Fruit fly (Drosophila melanogaster) whole organism, embryonic: ENCODE measurements around the gene BRWD3.

Source experiments
- Bdp1 ChIP-seq: fragments of 200-800 bp; sonication (Bioruptor generic); optimal IDR thresholded peaks from 3 replicates; lab custom pipeline; 2016; ENCODE audit warnings: missing biosample characterization, missing genetic modification characterization
- Bgb ChIP-seq: fragments of 200-800 bp; sonication (Bioruptor generic); IDR thresholded peaks from 2 replicates; pipeline ENCODE4 v1.3.6; 2022; ENCODE audit warnings: missing biosample characterization, missing genetic modification characterization; ENCODE audit not compliant: partially characterized antibody
- CG10321 ChIP-seq: fragments of 200-800 bp; sonication (Bioruptor generic); IDR thresholded peaks from 2 replicates; pipeline ENCODE4 v1.3.6; 2022; ENCODE audit warnings: missing biosample characterization, missing genetic modification characterization
- CG10366 ChIP-seq: fragments of 200-800 bp; sonication (Bioruptor generic); IDR thresholded peaks from 2 replicates; pipeline ENCODE4 v1.3.6; 2022; ENCODE audit warnings: missing biosample characterization, missing genetic modification characterization
- CG10431 ChIP-seq: fragments of 200-800 bp; sonication (Bioruptor generic); optimal IDR thresholded peaks from 3 replicates; lab custom pipeline; 2018; ENCODE audit warnings: missing biosample characterization, mild to moderate bottlenecking, missing genetic modification characterization
- CG10654 ChIP-seq: fragments of 200-800 bp; sonication (Bioruptor generic); optimal IDR thresholded peaks from 2 replicates; lab custom pipeline; 2016; ENCODE audit warnings: missing biosample characterization, missing genetic modification characterization
- CG11456 ChIP-seq: fragments of 200-800 bp; sonication (Bioruptor generic); IDR thresholded peaks from 3 replicates; pipeline ENCODE4 v1.3.6; 2022; ENCODE audit warnings: missing biosample characterization, missing genetic modification characterization
- CG11723 ChIP-seq: fragments of 200-800 bp; sonication (Bioruptor generic); optimal IDR thresholded peaks from 2 replicates; lab custom pipeline; 2017; ENCODE audit warnings: missing biosample characterization, mild to moderate bottlenecking, missing genetic modification characterization
- CG12219 ChIP-seq: fragments of 200-800 bp; sonication (Bioruptor generic); optimal IDR thresholded peaks from 3 replicates; lab custom pipeline; 2018; ENCODE audit warnings: missing biosample characterization, mild to moderate bottlenecking, missing genetic modification characterization
- CG14441 ChIP-seq: fragments of 200-800 bp; sonication (Bioruptor generic); IDR thresholded peaks from 2 replicates; pipeline ENCODE4 v1.3.6; 2022; ENCODE audit warnings: missing biosample characterization, missing genetic modification characterization
- CG14667 ChIP-seq: fragments of 200-800 bp; sonication (Bioruptor generic); IDR thresholded peaks from 2 replicates; pipeline ENCODE4 v1.3.6; 2022; ENCODE audit warnings: missing biosample characterization, missing genetic modification characterization
- CG17359 ChIP-seq: fragments of 200-800 bp; sonication (Bioruptor generic); optimal IDR thresholded peaks from 3 replicates; lab custom pipeline; 2018; ENCODE audit warnings: missing biosample characterization, mild to moderate bottlenecking, missing genetic modification characterization, moderate library complexity
- CG17385 ChIP-seq: fragments of 200-800 bp; sonication (Bioruptor generic); optimal IDR thresholded peaks from 3 replicates; lab custom pipeline; 2018; ENCODE audit warnings: missing biosample characterization, mild to moderate bottlenecking, missing genetic modification characterization
- CG17612 ChIP-seq: fragments of 200-800 bp; sonication (Bioruptor generic); IDR thresholded peaks from 2 replicates; pipeline ENCODE4 v1.3.6; 2022; ENCODE audit warnings: missing biosample characterization, missing genetic modification characterization
- CG1792 ChIP-seq: fragments of 200-800 bp; sonication (Bioruptor generic); optimal IDR thresholded peaks from 2 replicates; lab custom pipeline; 2016; ENCODE audit warnings: missing biosample characterization, missing genetic modification characterization
- CG3281 ChIP-seq: fragments of 200-800 bp; sonication (Bioruptor generic); optimal IDR thresholded peaks from 3 replicates; lab custom pipeline; 2017; ENCODE audit warnings: missing biosample characterization, mild to moderate bottlenecking, missing genetic modification characterization
- CG4404 ChIP-seq: fragments of 200-800 bp; sonication (Bioruptor generic); IDR thresholded peaks from 2 replicates; pipeline ENCODE4 v1.3.6; 2022; ENCODE audit warnings: missing biosample characterization, missing genetic modification characterization
- CG4854 ChIP-seq: fragments of 200-800 bp; sonication (Bioruptor generic); optimal IDR thresholded peaks from 2 replicates; lab custom pipeline; 2016; ENCODE audit warnings: missing biosample characterization, missing genetic modification characterization, inconsistent platforms
- CG7357 ChIP-seq: fragments of 200-800 bp; sonication (Bioruptor generic); IDR thresholded peaks from 3 replicates; pipeline ENCODE4 v1.3.6; 2022; ENCODE audit warnings: missing biosample characterization, missing genetic modification characterization
- CG7745 ChIP-seq: fragments of 200-800 bp; sonication (Bioruptor generic); optimal IDR thresholded peaks from 2 replicates; lab custom pipeline; 2018; ENCODE audit warnings: missing biosample characterization, mild to moderate bottlenecking, missing genetic modification characterization, moderate library complexity
- CG7839 ChIP-seq: fragments of 200-800 bp; sonication (Bioruptor generic); optimal IDR thresholded peaks from 3 replicates; lab custom pipeline; 2018; ENCODE audit warnings: missing biosample characterization, mild to moderate bottlenecking, missing genetic modification characterization, moderate library complexity
- CG8089 ChIP-seq: fragments of 200-800 bp; sonication (Bioruptor generic); optimal IDR thresholded peaks from 3 replicates; lab custom pipeline; 2016; ENCODE audit warnings: missing biosample characterization, missing genetic modification characterization
- CG8765 ChIP-seq: fragments of 200-800 bp; sonication (Bioruptor generic); IDR thresholded peaks from 2 replicates; pipeline ENCODE4 v1.3.6; 2022; ENCODE audit warnings: missing biosample characterization, missing genetic modification characterization
- CG8924 ChIP-seq: fragments of 200-800 bp; optimal IDR thresholded peaks from 3 replicates; lab custom pipeline; 2019; ENCODE audit warnings: missing biosample characterization, mild to moderate bottlenecking, missing genetic modification characterization, moderate library complexity
- CG9817 ChIP-seq: fragments of 200-800 bp; sonication (Bioruptor generic); optimal IDR thresholded peaks from 2 replicates; lab custom pipeline; 2018; ENCODE audit warnings: missing biosample characterization, mild to moderate bottlenecking, missing genetic modification characterization, moderate library complexity
- D19B ChIP-seq: fragments of 200-800 bp; sonication (Bioruptor generic); optimal IDR thresholded peaks from 2 replicates; lab custom pipeline; 2017; ENCODE audit warnings: missing biosample characterization, mild to moderate bottlenecking, missing genetic modification characterization
- Deaf1 ChIP-seq: fragments of 200-800 bp; optimal IDR thresholded peaks from 3 replicates; lab custom pipeline; 2019; ENCODE audit warnings: missing biosample characterization, mild to moderate bottlenecking, missing genetic modification characterization, moderate library complexity
- Dll ChIP-seq: fragments of 200-800 bp; sonication (Bioruptor generic); IDR thresholded peaks from 4 replicates; pipeline ENCODE4 v1.3.6; 2022; ENCODE audit warnings: missing biosample characterization, missing genetic modification characterization; ENCODE audit not compliant: partially characterized antibody
- Ets65A ChIP-seq: fragments of 200-800 bp; sonication (Bioruptor generic); peaks from one replicate; lab custom pipeline; 2016; ENCODE audit warnings: missing biosample characterization, missing genetic modification characterization
- HmgD ChIP-seq: fragments of 200-800 bp; sonication (Bioruptor generic); optimal IDR thresholded peaks from 3 replicates; lab custom pipeline; 2016; ENCODE audit warnings: missing biosample characterization, missing genetic modification characterization
- Max ChIP-seq: fragments of 200-800 bp; sonication (Bioruptor generic); optimal IDR thresholded peaks from 2 replicates; lab custom pipeline; 2016; ENCODE audit warnings: missing biosample characterization, mild to moderate bottlenecking, missing genetic modification characterization
- Neu2 ChIP-seq: fragments of 200-800 bp; sonication (Bioruptor generic); optimal IDR thresholded peaks from 3 replicates; lab custom pipeline; 2016; ENCODE audit warnings: missing biosample characterization, missing genetic modification characterization, borderline replicate concordance
- Ravus ChIP-seq: fragments of 200-800 bp; sonication (Bioruptor generic); IDR thresholded peaks from 2 replicates; pipeline ENCODE4 v1.3.6; 2022; ENCODE audit warnings: missing biosample characterization, missing genetic modification characterization
- Spps ChIP-seq: fragments of 200-800 bp; sonication (Bioruptor generic); optimal IDR thresholded peaks from 2 replicates; lab custom pipeline; 2018; ENCODE audit warnings: missing biosample characterization, mild to moderate bottlenecking, missing genetic modification characterization
- dan ChIP-seq: fragments of 200-800 bp; sonication (Bioruptor generic); IDR thresholded peaks from 2 replicates; pipeline ENCODE4 v1.3.6; 2022; ENCODE audit warnings: missing biosample characterization, missing genetic modification characterization
- emc ChIP-seq: fragments of 200-800 bp; sonication (Bioruptor generic); optimal IDR thresholded peaks from 2 replicates; lab custom pipeline; 2016; ENCODE audit warnings: missing biosample characterization, missing genetic modification characterization
- eyg ChIP-seq: fragments of 200-800 bp; sonication (Bioruptor generic); optimal IDR thresholded peaks from 3 replicates; lab custom pipeline; 2016; ENCODE audit warnings: missing biosample characterization, missing genetic modification characterization
- fd102C ChIP-seq: fragments of 200-800 bp; sonication (Bioruptor generic); optimal IDR thresholded peaks from 2 replicates; lab custom pipeline; 2018; ENCODE audit warnings: missing biosample characterization, mild to moderate bottlenecking, missing genetic modification characterization, moderate library complexity
- h ChIP-seq: fragments of >200 bp; optimal IDR thresholded peaks from 2 replicates; lab custom pipeline; 2017
- hb ChIP-seq: fragments of 200-800 bp; sonication (Bioruptor generic); IDR thresholded peaks from 3 replicates; pipeline ENCODE4 v1.3.6; 2022; ENCODE audit warnings: missing biosample characterization, missing genetic modification characterization; ENCODE audit not compliant: partially characterized antibody
- hkb ChIP-seq, 2 experiments: fragments of 200-800 bp in 1 of 2; fragments of >200 bp in 1 of 2; sonication (Bioruptor generic) in 1 of 2; IDR thresholded peaks in 1 of 2; optimal IDR thresholded peaks in 1 of 2; 2 replicates each; pipeline versions ENCODE4 v1.3.6 to Lab custom; 2017 to 2022; ENCODE audit warnings: missing biosample characterization in 1 of 2, missing genetic modification characterization in 1 of 2
- knrl ChIP-seq: fragments of 200-800 bp; sonication (Bioruptor generic); IDR thresholded peaks from 3 replicates; pipeline ENCODE4 v1.3.6; 2022; ENCODE audit warnings: missing biosample characterization, missing genetic modification characterization; ENCODE audit not compliant: partially characterized antibody
- onecut ChIP-seq: fragments of 200-800 bp; sonication (Bioruptor generic); IDR thresholded peaks from 2 replicates; pipeline ENCODE4 v1.3.6; 2022; ENCODE audit warnings: missing biosample characterization, missing genetic modification characterization
- psq ChIP-seq: fragments of 200-800 bp; sonication (Bioruptor generic); optimal IDR thresholded peaks from 2 replicates; lab custom pipeline; 2017; ENCODE audit warnings: missing biosample characterization, missing genetic modification characterization
- pzg ChIP-seq: fragments of 200-800 bp; sonication (Bioruptor generic); optimal IDR thresholded peaks from 3 replicates; lab custom pipeline; 2018; ENCODE audit warnings: missing biosample characterization, mild to moderate bottlenecking, missing genetic modification characterization, moderate library complexity
- salm ChIP-seq: fragments of 200-800 bp; sonication (Bioruptor generic); optimal IDR thresholded peaks from 2 replicates; lab custom pipeline; 2018; ENCODE audit warnings: missing biosample characterization, mild to moderate bottlenecking, missing genetic modification characterization
- tap ChIP-seq: fragments of 200-800 bp; optimal IDR thresholded peaks from 3 replicates; lab custom pipeline; 2019; ENCODE audit warnings: missing biosample characterization, mild to moderate bottlenecking, missing genetic modification characterization, moderate library complexity
- tll ChIP-seq, 2 experiments: fragments of 200-800 bp in 1 of 2; fragments of >200 bp in 1 of 2; sonication (Bioruptor generic) in 1 of 2; optimal IDR thresholded peaks; 2 replicates each; lab custom pipeline; 2017 to 2019; ENCODE audit warnings: missing biosample characterization in 2 of 2, missing genetic modification characterization in 2 of 2, mild to moderate bottlenecking in 1 of 2, moderate library complexity in 1 of 2
- wek ChIP-seq: fragments of 200-800 bp; sonication (Bioruptor generic); optimal IDR thresholded peaks from 3 replicates; lab custom pipeline; 2018; ENCODE audit warnings: missing biosample characterization, mild to moderate bottlenecking, missing genetic modification characterization, moderate library complexity

BRWD3 gene

dm6 chr3R:24270578-24270977 is 48.2 kb upstream of the BRWD3 start:
- TF ChIP-seq Deaf1 (no peak), tll (GFP tag; optimal IDR thresholded peaks at IDR 0.05; lab: Kevin White, UChicago) (peak in 1 of 2 experiments; percentile 30), hkb (optimal IDR thresholded peaks at IDR 0.05; lab: Kevin White, UChicago) (peak; percentile 9), hkb (GFP tag; IDR thresholded peaks at IDR 0.05; lab: Robert Waterston, UW) (no peak)
- TF ChIP-seq, all 482 proteins: peak for 2

dm6 chr3R:24271071-24271470 is 47.7 kb upstream of the BRWD3 start, which contains the start of gene jar:
jar (minus strand) TSS chr3R:24271233.
- TF ChIP-seq CG10366 (GFP tag; lab: Robert Waterston, UW) (peak; percentile 40), CG10654 (no peak), hb (GFP tag; lab: Robert Waterston, UW) (peak; percentile 70), eyg (GFP tag; lab: Kevin White, UChicago) (no peak), emc (GFP tag; lab: Kevin White, UChicago) (no peak), CG8089 (no peak), Neu2 (GFP tag; lab: Kevin White, UChicago) (no peak), CG17612 (GFP tag; lab: Robert Waterston, UW) (no peak), dan (GFP tag; lab: Robert Waterston, UW) (no peak), Max (no peak), onecut (GFP tag; lab: Robert Waterston, UW) (no peak), fd102C (peak; percentile 21), pzg (GFP tag; lab: Kevin White, UChicago) (peak; percentile 97), CG8765 (GFP tag; lab: Robert Waterston, UW) (peak; percentile 40; the same call in 1 of the 2 replicates), CG11723 (GFP tag; lab: Kevin White, UChicago) (no peak), CG7745 (peak; percentile 11), CG7357 (no peak), CG11456 (GFP tag; lab: Robert Waterston, UW) (no peak), CG14441 (GFP tag; lab: Robert Waterston, UW) (no peak), Ravus (GFP tag; lab: Robert Waterston, UW) (no peak), CG4404 (GFP tag; lab: Robert Waterston, UW) (no peak), psq (GFP tag; lab: Kevin White, UChicago) (no peak), tap (no peak), CG14667 (GFP tag; lab: Robert Waterston, UW) (no peak), CG9817 (tag; lab: Kevin White, UChicago) (no peak), CG1792 (GFP tag; lab: Kevin White, UChicago) (no peak), Bdp1 (GFP tag; lab: Kevin White, UChicago) (peak; percentile 64), CG8924 (peak; percentile 39), D19B (GFP tag; lab: Kevin White, UChicago) (no peak), wek (GFP tag; lab: Kevin White, UChicago) (peak; percentile 65), CG10321 (no peak), Ets65A (GFP tag; lab: Kevin White, UChicago) (peak; percentile 79), knrl (GFP tag; lab: Robert Waterston, UW) (peak; percentile 88), CG12219 (GFP tag; lab: Kevin White, UChicago) (no peak), HmgD (GFP tag; lab: Kevin White, UChicago) (peak; percentile 28), CG4854 (no peak), Spps (tag; lab: Kevin White, UChicago) (no peak), CG10431 (GFP tag; lab: Kevin White, UChicago) (peak; percentile 42), CG7839 (peak; percentile 25), Dll (GFP tag; lab: Robert Waterston, UW) (peak; percentile 92), CG3281 (GFP tag; lab: Kevin White, UChicago) (peak; percentile 30), CG17359 (tag; lab: Kevin White, UChicago) (peak; percentile 38), salm (tag; lab: Kevin White, UChicago) (peak; percentile 24), Bgb (GFP tag; lab: Robert Waterston, UW) (peak; percentile 97), CG17385 (GFP tag; lab: Kevin White, UChicago) (peak; percentile 54), h (lab: Kevin White, UChicago) (no peak)
